Worm (Caenorhabditis elegans) whole organism, early embryonic: Measurements from ENCODE around the gene lgc-35.

Source experiments
- B0310.2 ChIP-seq: sonication (generic microtip); optimal IDR thresholded peaks from 2 replicates; lab custom pipeline; 2016; ENCODE audit warnings: mild to moderate bottlenecking, missing genetic modification characterization, missing compliant biosample characterization
- F13C5.2 ChIP-seq: sonication (generic microtip); optimal IDR thresholded peaks from 2 replicates; lab custom pipeline; 2017; ENCODE audit warnings: mild to moderate bottlenecking, missing genetic modification characterization, inconsistent platforms, missing compliant biosample characterization
- aly-1 ChIP-seq: sonication (generic microtip); optimal IDR thresholded peaks from 2 replicates; lab custom pipeline; 2016; ENCODE audit warnings: missing genetic modification characterization, missing compliant biosample characterization
- ama-1 ChIP-seq: fragments of 150-350 bp; optimal IDR thresholded peaks from 2 replicates; lab custom pipeline; 2014
- ceh-13 ChIP-seq: fragments of 200-800 bp; sonication (Bioruptor generic); optimal IDR thresholded peaks from 2 replicates; lab custom pipeline; 2018; ENCODE audit warnings: mild to moderate bottlenecking, missing genetic modification characterization, missing compliant biosample characterization
- ceh-36 ChIP-seq: sonication (generic microtip); optimal IDR thresholded peaks from 2 replicates; lab custom pipeline; 2016; ENCODE audit warnings: missing genetic modification characterization, inconsistent platforms, missing compliant biosample characterization
- ets-7 ChIP-seq: sonication (generic microtip); optimal IDR thresholded peaks from 2 replicates; lab custom pipeline; 2016; ENCODE audit warnings: missing genotype, missing genetic modification characterization, missing compliant biosample characterization
- flt-1 ChIP-seq: fragments of 200-800 bp; sonication (Bioruptor generic); IDR thresholded peaks from 2 replicates; pipeline ENCODE4 v1.3.6; 2022; ENCODE audit warnings: missing genetic modification characterization, missing compliant biosample characterization
- hmbx-1 ChIP-seq: sonication (generic microtip); optimal IDR thresholded peaks from 2 replicates; lab custom pipeline; 2016; ENCODE audit warnings: mild to moderate bottlenecking, missing genetic modification characterization, missing compliant biosample characterization
- hmg-4 ChIP-seq: fragments of 200-800 bp; sonication (Bioruptor generic); optimal IDR thresholded peaks from 2 replicates; lab custom pipeline; 2018; ENCODE audit warnings: mild to moderate bottlenecking, missing genetic modification characterization, missing compliant biosample characterization
- hnd-1 ChIP-seq: sonication (generic microtip); optimal IDR thresholded peaks from 2 replicates; lab custom pipeline; 2016; ENCODE audit warnings: missing genetic modification characterization, missing compliant biosample characterization
- pes-1 ChIP-seq: fragments of 200-800 bp; sonication (Bioruptor generic); IDR thresholded peaks from 2 replicates; pipeline ENCODE4 v1.3.6; 2022; ENCODE audit warnings: missing genetic modification reagents, missing genetic modification characterization, missing compliant biosample characterization
- scrt-1 ChIP-seq: fragments of 200-800 bp; sonication (Bioruptor generic); IDR thresholded peaks from 2 replicates; pipeline ENCODE4 v1.3.6; 2022; ENCODE audit warnings: missing genetic modification characterization, missing compliant biosample characterization
- sea-1 ChIP-seq: fragments of 200-800 bp; sonication (Bioruptor generic); conservative IDR thresholded peaks from 2 replicates; pipeline ENCODE4 v1.3.6; 2022; ENCODE audit warnings: missing genetic modification characterization, missing compliant biosample characterization
- tbx-11 ChIP-seq: fragments of 200-800 bp; sonication (Bioruptor generic); IDR thresholded peaks from 2 replicates; pipeline ENCODE4 v1.3.6; 2022; ENCODE audit warnings: missing genetic modification characterization, missing compliant biosample characterization
- tbx-37 ChIP-seq: fragments of 200-800 bp; sonication (Bioruptor generic); conservative IDR thresholded peaks from 2 replicates; pipeline ENCODE4 v1.3.6; 2022; ENCODE audit warnings: missing genetic modification reagents, missing genetic modification characterization, missing compliant biosample characterization
- tra-4 ChIP-seq: sonication (generic microtip); optimal IDR thresholded peaks from 2 replicates; lab custom pipeline; 2017; ENCODE audit warnings: missing genetic modification characterization, missing compliant biosample characterization

lgc-35 gene

DNA sequence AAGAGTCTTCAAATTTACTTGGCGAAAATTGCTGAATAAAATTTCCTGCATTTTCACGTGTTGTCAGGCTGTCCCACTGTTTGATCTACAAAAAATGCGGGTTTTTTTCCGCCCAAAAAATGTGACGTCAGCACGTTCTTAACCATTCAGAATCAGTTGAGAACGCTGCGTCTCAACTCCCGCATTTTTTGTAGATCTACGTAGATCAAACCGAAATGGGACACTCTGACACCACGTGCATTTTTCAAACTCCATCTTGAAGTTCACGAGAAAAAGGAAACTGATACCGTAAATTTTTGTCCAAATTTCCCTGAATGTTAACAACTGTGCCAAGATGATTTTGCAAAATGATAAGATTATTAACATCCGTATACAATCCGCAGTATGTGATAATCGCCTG, 26.7 kb downstream of the lgc-35 start:
- TF ChIP-seq ets-7 (no peak), sea-1 (no peak)

DNA sequence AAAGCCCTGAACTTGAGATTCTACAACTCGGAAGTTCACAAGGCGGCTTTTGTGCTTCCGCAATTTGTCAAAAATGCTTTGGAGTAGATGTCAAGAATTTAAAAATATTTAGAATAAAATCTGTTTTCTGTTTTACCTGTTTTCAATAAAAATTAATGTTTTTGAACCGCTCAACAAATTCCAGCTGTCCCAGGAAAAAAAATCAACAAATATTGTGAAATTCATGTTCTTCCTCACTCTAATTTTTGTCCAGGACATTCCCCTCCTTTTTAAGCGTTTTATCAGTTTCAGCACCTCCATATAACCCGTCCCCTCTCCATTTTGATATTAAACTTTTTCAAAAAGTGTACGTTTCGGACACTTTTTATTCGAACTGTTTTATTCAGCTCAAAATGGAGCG, 29.2 kb downstream of the lgc-35 start, which contains the start of gene Y46G5A.20:
TSS of gene Y46G5A.20 (plus strand) at position 301 of the 400 bp plus-strand sequence.
- no peak for TF ChIP-seq B0310.2

DNA sequence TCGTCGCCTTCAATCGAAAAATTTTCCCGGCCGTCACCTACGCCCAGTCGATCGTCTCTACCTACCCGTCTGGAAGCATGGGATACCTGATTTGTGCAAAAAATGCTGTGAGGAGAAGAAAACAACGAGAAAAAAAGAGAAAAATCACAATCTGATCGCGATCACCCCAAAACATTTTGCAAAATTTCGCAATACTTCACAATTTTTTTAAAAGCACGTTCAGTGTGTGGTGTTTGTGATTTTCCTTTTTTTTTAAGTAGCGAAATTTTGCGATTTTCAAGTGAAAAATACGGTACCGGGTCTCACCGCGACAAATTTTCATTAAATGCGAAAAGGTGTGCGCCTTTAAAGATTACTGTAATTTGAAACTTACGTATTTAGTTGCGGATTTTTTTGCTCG, 30.2 kb downstream of the lgc-35 start:
- no peak for TF ChIP-seq tbx-11
- TF ChIP-seq hmbx-1 = no peak
- TF ChIP-seq ceh-13 (GFP tag; lab: Kevin White, UChicago) = no peak
- no peak for TF ChIP-seq B0310.2
- TF ChIP-seq hmg-4 = no peak
- no peak for TF ChIP-seq aly-1 (tag; lab: Kevin White, UChicago)
- TF ChIP-seq ets-7 = no peak
- TF ChIP-seq ceh-36 (tag; lab: Kevin White, UChicago) = no peak
- TF ChIP-seq scrt-1 = no peak
- no peak for TF ChIP-seq flt-1
- no peak for TF ChIP-seq F13C5.2
- TF ChIP-seq pes-1 (GFP tag; lab: Robert Waterston, UW) = no peak
- no peak for TF ChIP-seq hnd-1 (tag; lab: Kevin White, UChicago)
- no peak for TF ChIP-seq ama-1 (lab: Kevin White, UChicago)
- TF ChIP-seq tra-4 (tag; lab: Kevin White, UChicago) = no peak
- no peak for TF ChIP-seq tbx-37 (GFP tag; lab: Robert Waterston, UW)
- no peak for TF ChIP-seq sea-1

ce11 chrII:12808746-12809145, 31.2 kb downstream of the lgc-35 start:
- TF ChIP-seq ceh-13 (GFP tag; lab: Kevin White, UChicago) = no peak
- no peak for TF ChIP-seq hmg-4
- TF ChIP-seq aly-1 (tag; lab: Kevin White, UChicago) = no peak
- no peak for TF ChIP-seq hnd-1 (tag; lab: Kevin White, UChicago)

DNA sequence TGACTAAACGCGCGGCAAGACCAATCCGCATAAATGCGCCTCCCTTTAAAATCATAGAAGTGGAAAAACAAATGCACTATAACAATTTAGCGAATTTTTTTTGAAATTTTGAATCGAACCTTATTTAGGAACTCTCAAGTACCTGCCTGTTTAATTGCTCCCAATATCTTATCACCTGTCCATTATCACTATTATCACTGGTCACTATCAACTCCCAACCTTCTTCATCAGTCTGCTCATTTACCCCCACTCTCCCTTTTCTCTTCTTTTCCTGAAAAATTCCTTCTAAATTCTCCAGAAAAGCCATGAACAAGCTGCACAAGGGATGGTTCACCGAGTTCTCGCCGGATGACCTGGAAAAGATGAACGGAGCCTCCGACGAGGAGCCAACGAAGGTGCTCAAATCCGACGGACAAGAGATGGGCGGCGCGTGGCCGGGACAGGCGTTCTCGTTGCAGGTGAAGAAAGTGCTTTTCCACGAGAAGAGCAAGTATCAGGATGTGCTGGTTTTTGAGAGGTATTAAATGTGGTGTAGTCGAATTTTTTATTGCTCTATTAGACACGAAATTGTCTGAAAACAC, 33.3 kb downstream of the lgc-35 start, which contains the start of gene spds-1:
TSS of gene spds-1 (plus strand) at position 298 of the 581 bp plus-strand sequence.
- TF ChIP-seq hmg-4 (no peak), aly-1 (tag; lab: Kevin White, UChicago) (no peak), tbx-37 (GFP tag; lab: Robert Waterston, UW) (no peak), flt-1 (no peak), tra-4 (tag; lab: Kevin White, UChicago) (no peak), tbx-11 (no peak), hmbx-1 (no peak), scrt-1 (no peak)

- TF ChIP-seq ceh-36 (tag; lab: Kevin White, UChicago) = no peak
Measured at ce11 chrII:12805765-12806384, 34.1 kb downstream of the lgc-35 start.

- TF ChIP-seq ceh-13 (GFP tag; lab: Kevin White, UChicago) (no peak), hmbx-1 (no peak), hnd-1 (tag; lab: Kevin White, UChicago) (no peak), hmg-4 (no peak), ets-7 (no peak), tra-4 (tag; lab: Kevin White, UChicago) (no peak), ama-1 (lab: Kevin White, UChicago) (no peak), aly-1 (tag; lab: Kevin White, UChicago) (no peak), B0310.2 (no peak), tbx-37 (GFP tag; lab: Robert Waterston, UW) (no peak), pes-1 (GFP tag; lab: Robert Waterston, UW) (no peak), sea-1 (no peak), flt-1 (no peak), scrt-1 (no peak), tbx-11 (no peak), F13C5.2 (no peak), ceh-36 (tag; lab: Kevin White, UChicago) (no peak)
Measured at ce11 chrII:12805161-12805560, 34.8 kb downstream of the lgc-35 start, which contains the start of the genes Y46G5A.18 and Y46G5A.47. Gene Y46G5A.18, minus strand, starts transcription at chrII:12805261. Gene Y46G5A.47, minus strand, starts transcription at chrII:12805306.

DNA sequence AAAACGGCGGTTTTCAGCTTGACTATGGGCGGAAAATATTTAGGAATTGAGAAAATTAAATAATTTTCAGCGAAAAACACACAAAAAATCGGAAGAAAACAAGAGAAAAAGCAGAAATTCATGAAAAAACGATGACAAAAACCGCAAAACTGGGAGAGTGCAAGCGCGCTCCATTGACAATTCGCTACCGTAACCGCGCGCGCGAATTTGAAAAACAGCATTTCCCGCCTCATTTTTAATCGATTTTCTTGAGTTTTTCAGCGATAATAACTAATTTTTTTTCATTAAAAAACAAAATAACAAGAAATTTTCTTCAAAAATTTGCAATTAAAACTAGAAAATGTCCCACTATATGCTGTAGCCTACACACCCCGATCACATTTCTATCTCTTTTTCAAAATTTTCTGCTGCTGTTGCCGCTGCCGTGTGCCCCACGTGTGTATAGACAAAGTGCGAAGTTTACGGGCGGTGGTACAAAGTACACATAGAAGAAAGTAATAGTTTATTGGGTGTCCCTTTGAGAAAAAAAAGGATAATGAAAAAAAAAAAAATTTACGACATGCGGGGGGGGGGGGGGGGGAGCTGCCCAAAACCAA, 39.9 kb downstream of the lgc-35 start:
- TF ChIP-seq ets-7 (no peak), tbx-37 (GFP tag; lab: Robert Waterston, UW) (no peak), hnd-1 (tag; lab: Kevin White, UChicago) (no peak), aly-1 (tag; lab: Kevin White, UChicago) (no peak), sea-1 (no peak)

DNA sequence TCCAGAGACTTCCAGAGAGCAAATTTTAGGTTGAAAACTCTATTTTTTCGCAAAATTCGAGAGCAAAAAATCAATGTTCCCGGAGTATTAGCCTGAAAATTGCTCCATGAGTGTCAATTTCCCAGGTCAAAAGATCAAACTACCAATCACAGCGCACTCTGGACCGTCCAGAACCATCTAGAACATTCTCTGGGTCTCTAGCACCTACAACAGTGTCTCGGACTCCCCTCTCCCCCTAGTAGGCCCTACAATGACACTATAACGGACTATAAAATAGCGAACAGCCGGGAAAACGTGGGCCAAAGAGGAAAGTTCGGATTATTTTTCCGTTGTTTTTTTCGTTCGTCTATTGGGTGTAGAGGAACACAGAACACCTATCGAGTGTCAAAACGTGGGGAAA, 40.6 kb downstream of the lgc-35 start:
- TF ChIP-seq tbx-37 (GFP tag; lab: Robert Waterston, UW) = no peak
- no peak for TF ChIP-seq tra-4 (tag; lab: Kevin White, UChicago)
- no peak for TF ChIP-seq pes-1 (GFP tag; lab: Robert Waterston, UW)
- no peak for TF ChIP-seq ets-7
- no peak for TF ChIP-seq ceh-13 (GFP tag; lab: Kevin White, UChicago)
- TF ChIP-seq B0310.2 = no peak
- TF ChIP-seq tbx-11 = no peak
- no peak for TF ChIP-seq aly-1 (tag; lab: Kevin White, UChicago)
- TF ChIP-seq F13C5.2 = no peak
- no peak for TF ChIP-seq sea-1
- no peak for TF ChIP-seq hmbx-1
- TF ChIP-seq ceh-36 (tag; lab: Kevin White, UChicago) = no peak
- TF ChIP-seq flt-1 = no peak
- no peak for TF ChIP-seq scrt-1
- no peak for TF ChIP-seq ama-1 (lab: Kevin White, UChicago)
- TF ChIP-seq hmg-4 = no peak
- TF ChIP-seq hnd-1 (tag; lab: Kevin White, UChicago) = no peak
